Fruit fly (Drosophila melanogaster) whole organism, pupa: ENCODE results near the gene omd.

Experiments used
- CG12605 ChIP-seq: fragments of 200-800 bp; sonication (Bioruptor generic); IDR thresholded peaks from 2 replicates; pipeline ENCODE4 v1.3.6; 2022; ENCODE audit warnings: missing biosample characterization, missing genetic modification characterization
- CG14655 ChIP-seq: fragments of 200-800 bp; sonication (Bioruptor generic); optimal IDR thresholded peaks from 3 replicates; lab custom pipeline; 2017; ENCODE audit warnings: mild to moderate bottlenecking, missing biosample characterization, missing genetic modification reagents, missing genetic modification characterization
- CG15710 ChIP-seq: fragments of 200-800 bp; sonication (Bioruptor generic); optimal IDR thresholded peaks from 2 replicates; lab custom pipeline; 2018; ENCODE audit warnings: missing biosample characterization, mild to moderate bottlenecking, missing genetic modification characterization, moderate library complexity
- CG4496 ChIP-seq: fragments of 200-800 bp; sonication (Bioruptor generic); IDR thresholded peaks from 3 replicates; pipeline ENCODE4 v1.3.6; 2022; ENCODE audit warnings: missing biosample characterization, missing genetic modification characterization
- CG9948 ChIP-seq: fragments of 200-800 bp; sonication (Bioruptor generic); optimal IDR thresholded peaks from 2 replicates; lab custom pipeline; 2018; ENCODE audit warnings: missing biosample characterization, mild to moderate bottlenecking, missing genetic modification characterization, moderate library complexity
- Snoo ChIP-seq: fragments of 200-800 bp; sonication (Bioruptor generic); optimal IDR thresholded peaks from 3 replicates; lab custom pipeline; 2017; ENCODE audit warnings: missing biosample characterization, mild to moderate bottlenecking, missing genetic modification characterization, inconsistent platforms

- TF ChIP-seq Snoo (tag; lab: Kevin White, UChicago), result peak; percentile 73
- TF ChIP-seq CG14655 (GFP tag; lab: Kevin White, UChicago), result no peak
- TF ChIP-seq CG9948 (tag; lab: Kevin White, UChicago), result no peak
- peak; percentile 18 for TF ChIP-seq CG15710 (tag; lab: Kevin White, UChicago)
- peak; percentile 60; the same call in 1 of the 3 replicates for TF ChIP-seq CG4496 (GFP tag; lab: Robert Waterston, UW)
- TF ChIP-seq CG12605, result 0 out of 2 replicates have a peak, but pooled peaks have one; percentile 33
Measured at dm6 chr3R:13660924-13661659, 25.9 kb downstream of the omd start, which contains the start of gene B52.
